Fruit fly (Drosophila melanogaster) whole organism, wandering third instar larva: Measurements from ENCODE around the gene peb.

ENCODE experiments used
- CG9705 ChIP-seq: fragments of 200-800 bp; sonication (Bioruptor generic); optimal IDR thresholded peaks from 2 replicates; lab custom pipeline; 2018; ENCODE audit warnings: missing biosample characterization, mild to moderate bottlenecking, missing genetic modification characterization
- Jra ChIP-seq: sonication (Bioruptor generic); optimal IDR thresholded peaks from 2 replicates; lab custom pipeline; 2016; ENCODE audit warnings: missing biosample characterization, missing genetic modification characterization
- pan ChIP-seq: fragments of >200 bp; optimal IDR thresholded peaks from 2 replicates; lab custom pipeline; 2017

dm6 chrX:4613613-4614012 is 3.8 kb upstream of the peb start:
- no peak for TF ChIP-seq CG9705
- no peak for TF ChIP-seq pan
- no peak for TF ChIP-seq Jra (GFP tag; lab: Kevin White, UChicago)
